Fruit fly (Drosophila melanogaster): Measurements from ENCODE around the gene CG42354.

DNA sequence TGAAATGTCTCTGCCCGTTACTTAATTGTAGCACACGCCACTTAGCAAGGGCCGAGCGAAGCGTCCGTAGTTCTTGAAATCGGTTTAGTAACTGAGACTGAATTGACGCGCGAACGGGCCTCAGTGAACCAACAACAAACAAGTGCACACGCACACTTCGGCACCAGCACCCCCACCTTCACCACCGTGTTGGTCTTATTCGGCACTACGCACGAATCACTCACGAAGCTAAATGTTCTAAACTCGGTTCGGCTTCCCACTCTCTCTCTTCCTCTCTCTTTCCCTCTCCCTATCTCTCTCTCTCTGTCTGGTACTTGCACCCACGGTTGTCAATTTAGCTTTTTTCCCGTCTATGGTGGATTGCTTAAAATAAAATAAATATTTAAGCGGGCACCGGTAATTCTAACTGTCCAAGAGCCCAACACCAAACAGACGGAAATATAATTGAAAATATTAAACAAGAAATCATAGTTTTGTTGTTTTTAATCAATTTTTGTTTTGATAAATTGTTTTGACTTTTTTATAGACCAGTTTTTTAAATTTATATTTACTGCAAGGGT is 13.2 kb downstream of the CG42354 start, which contains the start of gene Tob:
- TF ChIP-seq CG11762 (GFP tag; optimal IDR thresholded peaks at IDR 0.05; ENCODE audit: insufficient read depth) = no peak
- no peak for TF ChIP-seq CG3919 (GFP tag; optimal IDR thresholded peaks at IDR 0.05)
- peak; percentile 42 for TF ChIP-seq CG16779 (tag; optimal IDR thresholded peaks at IDR 0.05)
- peak; percentile 60 for TF ChIP-seq fkh (GFP tag; optimal IDR thresholded peaks at IDR 0.05)
- TF ChIP-seq CG3032 (tag; optimal IDR thresholded peaks at IDR 0.05) = peak; percentile 10
- TF ChIP-seq fd85E (GFP tag; optimal IDR thresholded peaks at IDR 0.05) = no peak
- TF ChIP-seq Gug (GFP tag; IDR thresholded peaks at IDR 0.05) = 0 out of 2 replicates have a peak, but pooled peaks have one; percentile 30
- TF ChIP-seq CG6792 (GFP tag; optimal IDR thresholded peaks at IDR 0.05) = no peak
- no peak for TF ChIP-seq cyc (GFP tag; optimal IDR thresholded peaks at IDR 0.05)
- TF ChIP-seq CG11902 (GFP tag; optimal IDR thresholded peaks at IDR 0.05) = no peak

Measured in whole organism, prepupa.